1 fruit fly cellular context compared by ENCODE assay signal in genomic region chr3R:15356645-15357431, dm6.
A peak's percentile ranks its signal among the peaks of the same experiment; 100 is the strongest.
TF ChIP-seq lines count a peak whose summit lies in the region.

Gene Atg4b, minus strand, starts transcription at chr3R:15356924.
Gene Hibch, plus strand, starts transcription at chr3R:15357229.

TF ChIP-seq in whole organism, embryonic, 481 proteins besides CTCF, POLR2A, EP300 and RAD21 (continued from another document and continues in another):
- TF ChIP-seq seq (GFP tag; IDR thresholded peaks at IDR 0.05; lab: Robert Waterston, UW): peak; percentile 68
- TF ChIP-seq en (GFP tag; optimal IDR thresholded peaks at IDR 0.05; lab: Kevin White, UChicago): no peak
- TF ChIP-seq CG9817 (tag; optimal IDR thresholded peaks at IDR 0.05; lab: Kevin White, UChicago): peak; percentile 90
- TF ChIP-seq jumu (GFP tag; optimal IDR thresholded peaks at IDR 0.05; lab: Kevin White, UChicago): peak; percentile 34
- TF ChIP-seq inv (GFP tag; IDR thresholded peaks at IDR 0.05; lab: Robert Waterston, UW; ENCODE audit: partially characterized antibody): no peak
- TF ChIP-seq Dip3 (GFP tag; optimal IDR thresholded peaks at IDR 0.05; lab: Kevin White, UChicago): peak; percentile 48
- peak; percentile 89 for TF ChIP-seq Rfx (GFP tag; IDR thresholded peaks at IDR 0.05; lab: Robert Waterston, UW)
- TF ChIP-seq Fer1 (GFP tag; optimal IDR thresholded peaks at IDR 0.05; lab: Kevin White, UChicago): peak; percentile 90
- TF ChIP-seq zen (tag; optimal IDR thresholded peaks at IDR 0.05; lab: Kevin White, UChicago): peak; percentile 91
- TF ChIP-seq CG10959 (GFP tag; IDR thresholded peaks at IDR 0.05; lab: Robert Waterston, UW): peak; percentile 65
- TF ChIP-seq kay (GFP tag; optimal IDR thresholded peaks at IDR 0.05; lab: Kevin White, UChicago): no peak
- peak; percentile 96 for TF ChIP-seq CG10543 (GFP tag; optimal IDR thresholded peaks at IDR 0.05; lab: Kevin White, UChicago)
- TF ChIP-seq CG8290 (GFP tag; optimal IDR thresholded peaks at IDR 0.05; lab: Kevin White, UChicago): no peak
- TF ChIP-seq CG8290 (tag; optimal IDR thresholded peaks at IDR 0.05; lab: Kevin White, UChicago): peak; percentile 48 to 54
- no peak for TF ChIP-seq CG31365 (tag; optimal IDR thresholded peaks at IDR 0.05; lab: Kevin White, UChicago)
- TF ChIP-seq Usf (GFP tag; optimal IDR thresholded peaks at IDR 0.05; lab: Kevin White, UChicago): peak; percentile 52
- no peak for TF ChIP-seq grn (GFP tag; optimal IDR thresholded peaks at IDR 0.05; lab: Kevin White, UChicago)
- TF ChIP-seq peb (GFP tag; IDR thresholded peaks at IDR 0.05; lab: Robert Waterston, UW): peak; percentile 29; the same call in 1 of the 2 replicates
- TF ChIP-seq CG7372 (GFP tag; IDR thresholded peaks at IDR 0.05; lab: Robert Waterston, UW): peak; percentile 84
- TF ChIP-seq CG18619 (GFP tag; optimal IDR thresholded peaks at IDR 0.05; lab: Kevin White, UChicago): peak; percentile 87
- TF ChIP-seq pum (GFP tag; optimal IDR thresholded peaks at IDR 0.05; lab: Kevin White, UChicago): peak; percentile 9
- peak; percentile 64 for TF ChIP-seq CG17385 (GFP tag; optimal IDR thresholded peaks at IDR 0.05; lab: Kevin White, UChicago)
- peak; percentile 8 for TF ChIP-seq Sry-δ (GFP tag; optimal IDR thresholded peaks at IDR 0.05; lab: Kevin White, UChicago)
- TF ChIP-seq CG11723 (GFP tag; optimal IDR thresholded peaks at IDR 0.05; lab: Kevin White, UChicago): peak; percentile 67
- TF ChIP-seq fd102C (GFP tag; optimal IDR thresholded peaks at IDR 0.05; lab: Kevin White, UChicago): no peak
- TF ChIP-seq caup (GFP tag; optimal IDR thresholded peaks at IDR 0.05; lab: Kevin White, UChicago; ENCODE audit: severe bottlenecking): peak; percentile 82
- peak; percentile 54 for TF ChIP-seq CG6813 (GFP tag; optimal IDR thresholded peaks at IDR 0.05; lab: Kevin White, UChicago)
- peak; percentile 14 for TF ChIP-seq ac (GFP tag; optimal IDR thresholded peaks at IDR 0.05; lab: Kevin White, UChicago)
- peak; percentile 67 for TF ChIP-seq ttk (GFP tag; IDR thresholded peaks at IDR 0.05; lab: Robert Waterston, UW)
- TF ChIP-seq CG12744 (GFP tag; optimal IDR thresholded peaks at IDR 0.05; lab: Kevin White, UChicago): no peak
- TF ChIP-seq prd (optimal IDR thresholded peaks at IDR 0.05; lab: Kevin White, UChicago): no peak
- TF ChIP-seq prd (GFP tag; IDR thresholded peaks at IDR 0.05; lab: Robert Waterston, UW): peak; percentile 89
- no peak for TF ChIP-seq tna (GFP tag; IDR thresholded peaks at IDR 0.05; lab: Robert Waterston, UW; ENCODE audit: partially characterized antibody)
- TF ChIP-seq sim (GFP tag; IDR thresholded peaks at IDR 0.05; lab: Robert Waterston, UW): no peak
- TF ChIP-seq Dll (GFP tag; IDR thresholded peaks at IDR 0.05; lab: Robert Waterston, UW; ENCODE audit: partially characterized antibody): no peak
- TF ChIP-seq CG1603 (tag; optimal IDR thresholded peaks at IDR 0.05; lab: Kevin White, UChicago): peak; percentile 78
- peak; percentile 58 for TF ChIP-seq cato (GFP tag; optimal IDR thresholded peaks at IDR 0.05; lab: Kevin White, UChicago; ENCODE audit: borderline replicate concordance)
- no peak for TF ChIP-seq CG10565 (GFP tag; optimal IDR thresholded peaks at IDR 0.05; lab: Kevin White, UChicago)
- TF ChIP-seq CG9609 (GFP tag; optimal IDR thresholded peaks at IDR 0.05; lab: Kevin White, UChicago): peak; percentile 1
- TF ChIP-seq Antp (GFP tag; optimal IDR thresholded peaks at IDR 0.05; lab: Kevin White, UChicago): no peak
- TF ChIP-seq sens-2 (GFP tag; IDR thresholded peaks at IDR 0.05; lab: Robert Waterston, UW): 0 out of 2 replicates have a peak, but pooled peaks have one; percentile 26
- no peak for TF ChIP-seq sc (optimal IDR thresholded peaks at IDR 0.05; lab: Kevin White, UChicago)
- no peak for TF ChIP-seq sc (GFP tag; optimal IDR thresholded peaks at IDR 0.05; lab: Kevin White, UChicago)
- TF ChIP-seq sens (GFP tag; lab: Kevin White, UChicago): peak; percentile 3
- no peak for TF ChIP-seq D (optimal IDR thresholded peaks at IDR 0.05; lab: Kevin White, UChicago)
- peak; percentile 82 for TF ChIP-seq D (GFP tag; optimal IDR thresholded peaks at IDR 0.05; lab: Kevin White, UChicago)
- TF ChIP-seq CG17359 (tag; optimal IDR thresholded peaks at IDR 0.05; lab: Kevin White, UChicago): peak; percentile 83
- no peak for TF ChIP-seq oc (tag; optimal IDR thresholded peaks at IDR 0.05; lab: Kevin White, UChicago)
- peak; percentile 84 for TF ChIP-seq tin (GFP tag; optimal IDR thresholded peaks at IDR 0.05; lab: Kevin White, UChicago)
- TF ChIP-seq Blimp-1 (GFP tag; optimal IDR thresholded peaks at IDR 0.05; lab: Kevin White, UChicago): peak; percentile 76
- peak; percentile 92 for TF ChIP-seq CG2712 (tag; optimal IDR thresholded peaks at IDR 0.05; lab: Kevin White, UChicago)
- TF ChIP-seq Sry-β (GFP tag; optimal IDR thresholded peaks at IDR 0.05; lab: Kevin White, UChicago): peak; percentile 48
- peak; percentile 45 for TF ChIP-seq trh (GFP tag; optimal IDR thresholded peaks at IDR 0.05; lab: Kevin White, UChicago)
- TF ChIP-seq CG33557 (GFP tag; optimal IDR thresholded peaks at IDR 0.05; lab: Kevin White, UChicago): peak; percentile 84
- peak; percentile 78 for TF ChIP-seq al (GFP tag; IDR thresholded peaks at IDR 0.05; lab: Robert Waterston, UW)
- TF ChIP-seq corto (GFP tag; optimal IDR thresholded peaks at IDR 0.05; lab: Kevin White, UChicago): no peak
- TF ChIP-seq vnd (GFP tag; IDR thresholded peaks at IDR 0.05; lab: Robert Waterston, UW; ENCODE audit: partially characterized antibody): no peak
- no peak for TF ChIP-seq lab (GFP tag; optimal IDR thresholded peaks at IDR 0.05; lab: Kevin White, UChicago)
- TF ChIP-seq CG32532 (GFP tag; IDR thresholded peaks at IDR 0.05; lab: Robert Waterston, UW): peak; percentile 86
- peak; percentile 74 for TF ChIP-seq stc (GFP tag; IDR thresholded peaks at IDR 0.05; lab: Robert Waterston, UW)
- no peak for TF ChIP-seq Vsx1 (GFP tag; optimal IDR thresholded peaks at IDR 0.05; lab: Kevin White, UChicago)
- peak; percentile 62 for TF ChIP-seq Six4 (GFP tag; optimal IDR thresholded peaks at IDR 0.05; lab: Kevin White, UChicago)
- TF ChIP-seq sqz (GFP tag; optimal IDR thresholded peaks at IDR 0.05; lab: Kevin White, UChicago): no peak
- TF ChIP-seq org-1 (GFP tag; optimal IDR thresholded peaks at IDR 0.05; lab: Kevin White, UChicago): peak; percentile 64
- TF ChIP-seq Aef1 (GFP tag; IDR thresholded peaks at IDR 0.05; lab: Robert Waterston, UW): peak; percentile 80
- no peak for TF ChIP-seq ash1 (GFP tag; optimal IDR thresholded peaks at IDR 0.05; lab: Kevin White, UChicago)
- no peak for TF ChIP-seq Opbp (GFP tag; IDR thresholded peaks at IDR 0.05; lab: Robert Waterston, UW; ENCODE audit: partially characterized antibody)
- TF ChIP-seq CG4404 (GFP tag; IDR thresholded peaks at IDR 0.05; lab: Robert Waterston, UW): peak; percentile 87
- TF ChIP-seq CG15514 (GFP tag; optimal IDR thresholded peaks at IDR 0.05; lab: Kevin White, UChicago): peak; percentile 84
- TF ChIP-seq CG7271 (tag; optimal IDR thresholded peaks at IDR 0.05; lab: Kevin White, UChicago): no peak
- peak; percentile 71; the same call in 1 of the 2 replicates for TF ChIP-seq ara (GFP tag; IDR thresholded peaks at IDR 0.05; lab: Robert Waterston, UW)
- TF ChIP-seq CG6654 (GFP tag; optimal IDR thresholded peaks at IDR 0.05; lab: Kevin White, UChicago): peak; percentile 63
- peak; percentile 77 for TF ChIP-seq ranshi (GFP tag; IDR thresholded peaks at IDR 0.05; lab: Robert Waterston, UW)
- peak; percentile 48 for TF ChIP-seq Mad (GFP tag; optimal IDR thresholded peaks at IDR 0.05; lab: Kevin White, UChicago)
- peak; percentile 79 for TF ChIP-seq CG30020 (tag; optimal IDR thresholded peaks at IDR 0.05; lab: Kevin White, UChicago)
- peak; percentile 86 for TF ChIP-seq Fer2 (tag; optimal IDR thresholded peaks at IDR 0.05; lab: Kevin White, UChicago)
- TF ChIP-seq hb (GFP tag; IDR thresholded peaks at IDR 0.05; lab: Robert Waterston, UW; ENCODE audit: partially characterized antibody): no peak
- TF ChIP-seq Deaf1 (tag; optimal IDR thresholded peaks at IDR 0.05; lab: Kevin White, UChicago): no peak
- peak; percentile 43 for TF ChIP-seq Lhr (GFP tag; optimal IDR thresholded peaks at IDR 0.05; lab: Kevin White, UChicago)
- no peak for TF ChIP-seq CG5180 (GFP tag; optimal IDR thresholded peaks at IDR 0.05; lab: Kevin White, UChicago)
- TF ChIP-seq Oaz (GFP tag; IDR thresholded peaks at IDR 0.05; lab: Robert Waterston, UW): peak; percentile 48; the same call in 1 of the 2 replicates
- TF ChIP-seq az2 (GFP tag; optimal IDR thresholded peaks at IDR 0.05; lab: Kevin White, UChicago): peak; percentile 82
- no peak for TF ChIP-seq bigmax (GFP tag; optimal IDR thresholded peaks at IDR 0.05; lab: Kevin White, UChicago)
- peak; percentile 60 for TF ChIP-seq H2.0 (GFP tag; IDR thresholded peaks at IDR 0.05; lab: Robert Waterston, UW)
- TF ChIP-seq psq (GFP tag; optimal IDR thresholded peaks at IDR 0.05; lab: Kevin White, UChicago): peak; percentile 20
- no peak for TF ChIP-seq gsb-n (tag; optimal IDR thresholded peaks at IDR 0.05; lab: Kevin White, UChicago)
- peak; percentile 26 for TF ChIP-seq Bdp1 (GFP tag; optimal IDR thresholded peaks at IDR 0.05; lab: Kevin White, UChicago)
- peak; percentile 43 for TF ChIP-seq CG12219 (GFP tag; optimal IDR thresholded peaks at IDR 0.05; lab: Kevin White, UChicago)
- peak; percentile 79 for TF ChIP-seq CG12299 (tag; optimal IDR thresholded peaks at IDR 0.05; lab: Kevin White, UChicago)
- peak; percentile 14; the same call in 1 of the 2 replicates for TF ChIP-seq CG13287 (GFP tag; IDR thresholded peaks at IDR 0.05; lab: Robert Waterston, UW; ENCODE audit: partially characterized antibody)
- peak; percentile 70 for TF ChIP-seq Med (GFP tag; lab: Kevin White, UChicago)
- no peak for TF ChIP-seq sna (GFP tag; IDR thresholded peaks at IDR 0.05; lab: Robert Waterston, UW; ENCODE audit: partially characterized antibody)
- no peak for TF ChIP-seq cg (GFP tag; optimal IDR thresholded peaks at IDR 0.05; lab: Kevin White, UChicago)
- TF ChIP-seq ato (GFP tag; IDR thresholded peaks at IDR 0.05; lab: Robert Waterston, UW; ENCODE audit: partially characterized antibody): peak; percentile 58; the same call in 1 of the 2 replicates
- peak; percentile 85 for TF ChIP-seq phol (tag; optimal IDR thresholded peaks at IDR 0.05; lab: Kevin White, UChicago)
- 0 out of 2 replicates have a peak, but pooled peaks have one; percentile 30 for TF ChIP-seq dimm (GFP tag; IDR thresholded peaks at IDR 0.05; lab: Robert Waterston, UW)
- 0 out of 2 replicates have a peak, but pooled peaks have one; percentile 47 for TF ChIP-seq Awh (GFP tag; IDR thresholded peaks at IDR 0.05; lab: Robert Waterston, UW)
- TF ChIP-seq CG6683 (GFP tag; optimal IDR thresholded peaks at IDR 0.05; lab: Kevin White, UChicago): peak; percentile 68
- no peak for TF ChIP-seq tap (tag; optimal IDR thresholded peaks at IDR 0.05; lab: Kevin White, UChicago)
- no peak for TF ChIP-seq CG4360 (GFP tag; IDR thresholded peaks at IDR 0.05; lab: Robert Waterston, UW)
- TF ChIP-seq hbn (GFP tag; IDR thresholded peaks at IDR 0.05; lab: Robert Waterston, UW; ENCODE audit: partially characterized antibody): no peak
- peak; percentile 8 for TF ChIP-seq Ets97D (GFP tag; optimal IDR thresholded peaks at IDR 0.05; lab: Kevin White, UChicago)
- TF ChIP-seq CG11093 (GFP tag; IDR thresholded peaks at IDR 0.05; lab: Robert Waterston, UW): peak; percentile 73; the same call in 2 of the 3 replicates
- TF ChIP-seq pnt (GFP tag; optimal IDR thresholded peaks at IDR 0.05; lab: Kevin White, UChicago): peak; percentile 41
- peak; percentile 35 for TF ChIP-seq CrebB (tag; optimal IDR thresholded peaks at IDR 0.05; lab: Kevin White, UChicago)
- TF ChIP-seq Doc3 (GFP tag; IDR thresholded peaks at IDR 0.05; lab: Robert Waterston, UW; ENCODE audit: partially characterized antibody): no peak
- TF ChIP-seq zen2 (GFP tag; IDR thresholded peaks at IDR 0.05; lab: Robert Waterston, UW; ENCODE audit: partially characterized antibody): no peak
- TF ChIP-seq gsb (GFP tag; IDR thresholded peaks at IDR 0.05; lab: Robert Waterston, UW): no peak; the same call in 1 of the 2 replicates
- peak; percentile 81 for TF ChIP-seq Dbx (GFP tag; IDR thresholded peaks at IDR 0.05; lab: Robert Waterston, UW)
- peak; percentile 59; the same call in 1 of the 2 replicates for TF ChIP-seq CG43689 (GFP tag; IDR thresholded peaks at IDR 0.05; lab: Robert Waterston, UW)
- no peak for TF ChIP-seq br (optimal IDR thresholded peaks at IDR 0.05; lab: Kevin White, UChicago)
- TF ChIP-seq chinmo (GFP tag; IDR thresholded peaks at IDR 0.05; lab: Robert Waterston, UW; ENCODE audit: partially characterized antibody): no peak
- TF ChIP-seq CG10267 (tag; optimal IDR thresholded peaks at IDR 0.05; lab: Kevin White, UChicago): peak; percentile 81
- TF ChIP-seq da (GFP tag; optimal IDR thresholded peaks at IDR 0.05; lab: Kevin White, UChicago): no peak
- peak; percentile 23 for TF ChIP-seq CG17802 (tag; optimal IDR thresholded peaks at IDR 0.05; lab: Kevin White, UChicago)
- TF ChIP-seq MTF-1 (GFP tag; optimal IDR thresholded peaks at IDR 0.05; lab: Kevin White, UChicago; ENCODE audit: borderline replicate concordance): peak; percentile 27
- TF ChIP-seq Bteb2 (GFP tag; optimal IDR thresholded peaks at IDR 0.05; lab: Kevin White, UChicago): peak; percentile 16
- TF ChIP-seq CG7987 (GFP tag; optimal IDR thresholded peaks at IDR 0.05; lab: Kevin White, UChicago): peak; percentile 55
- peak; percentile 41 for TF ChIP-seq BEAF-32 (GFP tag; optimal IDR thresholded peaks at IDR 0.05; lab: Kevin White, UChicago)
- TF ChIP-seq Mes4 (GFP tag; optimal IDR thresholded peaks at IDR 0.05; lab: Kevin White, UChicago): no peak
- TF ChIP-seq CoRest (tag; optimal IDR thresholded peaks at IDR 0.05; lab: Kevin White, UChicago): peak; percentile 93
- TF ChIP-seq Side (GFP tag; optimal IDR thresholded peaks at IDR 0.05; lab: Kevin White, UChicago): no peak
- peak; percentile 69 for TF ChIP-seq CG14014 (GFP tag; IDR thresholded peaks at IDR 0.05; lab: Robert Waterston, UW)
- 0 out of 2 replicates have a peak, but pooled peaks have one; percentile 41 for TF ChIP-seq Gsc (GFP tag; IDR thresholded peaks at IDR 0.05; lab: Robert Waterston, UW)
- peak; percentile 85 for TF ChIP-seq CG10209 (GFP tag; optimal IDR thresholded peaks at IDR 0.05; lab: Kevin White, UChicago)
- TF ChIP-seq slou (GFP tag; optimal IDR thresholded peaks at IDR 0.05; lab: Kevin White, UChicago): peak; percentile 79
- peak; percentile 58 for TF ChIP-seq CG18011 (GFP tag; optimal IDR thresholded peaks at IDR 0.05; lab: Kevin White, UChicago)
- TF ChIP-seq tup (GFP tag; optimal IDR thresholded peaks at IDR 0.05; lab: Kevin White, UChicago): peak; percentile 11
- TF ChIP-seq pros (GFP tag; optimal IDR thresholded peaks at IDR 0.05; lab: Kevin White, UChicago): no peak
